Worm (Caenorhabditis elegans) whole organism, late embryonic: ENCODE results near the gene sre-13.

Experiments
- C08G9.2 ChIP-seq: sonication (generic microtip); optimal IDR thresholded peaks from 2 replicates; lab custom pipeline; 2016; ENCODE audit warnings: mild to moderate bottlenecking, missing genetic modification characterization, moderate library complexity, missing compliant biosample characterization
- F13H6.1 ChIP-seq: sonication (generic microtip); optimal IDR thresholded peaks from 2 replicates; lab custom pipeline; 2016; ENCODE audit warnings: missing genetic modification characterization, missing compliant biosample characterization
- Y22D7AL.16 ChIP-seq: sonication (generic microtip); optimal IDR thresholded peaks from 2 replicates; lab custom pipeline; 2016; ENCODE audit warnings: missing genetic modification characterization, missing compliant biosample characterization
- ceh-19 ChIP-seq: fragments of 200-800 bp; sonication (Bioruptor generic); optimal IDR thresholded peaks from 2 replicates; lab custom pipeline; 2018; ENCODE audit warnings: mild to moderate bottlenecking, missing genetic modification characterization, missing compliant biosample characterization
- ceh-6 ChIP-seq: fragments of 200-800 bp; sonication (Bioruptor generic); optimal IDR thresholded peaks from 2 replicates; lab custom pipeline; 2018; ENCODE audit warnings: mild to moderate bottlenecking, missing genetic modification characterization, missing compliant biosample characterization
- ceh-9 ChIP-seq: sonication (generic microtip); optimal IDR thresholded peaks from 2 replicates; lab custom pipeline; 2016; ENCODE audit warnings: mild to moderate bottlenecking, missing genetic modification characterization, inconsistent platforms, missing compliant biosample characterization
- che-1 ChIP-seq: sonication (generic microtip); optimal IDR thresholded peaks from 2 replicates; lab custom pipeline; 2016; ENCODE audit warnings: mild to moderate bottlenecking, missing genetic modification characterization, missing compliant biosample characterization
- dmd-4 ChIP-seq: sonication (generic microtip); optimal IDR thresholded peaks from 2 replicates; lab custom pipeline; 2016; ENCODE audit warnings: borderline replicate concordance, missing genetic modification characterization, missing compliant biosample characterization
- dve-1 ChIP-seq: sonication (generic microtip); optimal IDR thresholded peaks from 2 replicates; lab custom pipeline; 2017; ENCODE audit warnings: antibody characterized with exemption, mild to moderate bottlenecking, missing genetic modification characterization, missing compliant biosample characterization
- elt-2 ChIP-seq: sonication (generic microtip); optimal IDR thresholded peaks from 2 replicates; lab custom pipeline; 2016; ENCODE audit warnings: missing genetic modification reagents, missing genetic modification characterization, missing compliant biosample characterization
- ets-4 ChIP-seq: sonication (generic microtip); optimal IDR thresholded peaks from 2 replicates; lab custom pipeline; 2016; ENCODE audit warnings: missing genetic modification characterization, missing compliant biosample characterization
- fax-1 ChIP-seq: sonication (generic microtip); optimal IDR thresholded peaks from 2 replicates; lab custom pipeline; 2016; ENCODE audit warnings: missing genotype, missing genetic modification characterization, missing compliant biosample characterization
- fkh-6 ChIP-seq: sonication (generic microtip); optimal IDR thresholded peaks from 2 replicates; lab custom pipeline; 2016; ENCODE audit warnings: missing genetic modification characterization, missing compliant biosample characterization
- hlh-13 ChIP-seq: fragments of 200-800 bp; sonication (Bioruptor generic); optimal IDR thresholded peaks from 2 replicates; lab custom pipeline; 2018; ENCODE audit warnings: mild to moderate bottlenecking, missing genetic modification characterization, missing compliant biosample characterization
- hlh-15 ChIP-seq: sonication (generic microtip); optimal IDR thresholded peaks from 2 replicates; lab custom pipeline; 2016; ENCODE audit warnings: missing genetic modification characterization, missing compliant biosample characterization
- hlh-30 ChIP-seq: sonication (generic microtip); optimal IDR thresholded peaks from 2 replicates; lab custom pipeline; 2017; ENCODE audit warnings: antibody characterized with exemption, missing genetic modification characterization, missing compliant biosample characterization; ENCODE audit not compliant: insufficient read depth
- lin-11 ChIP-seq: fragments of 200-800 bp; sonication (Bioruptor generic); optimal IDR thresholded peaks from 2 replicates; lab custom pipeline; 2018; ENCODE audit warnings: mild to moderate bottlenecking, missing genetic modification characterization, missing compliant biosample characterization
- mec-3 ChIP-seq: sonication (generic microtip); optimal IDR thresholded peaks from 2 replicates; lab custom pipeline; 2016; ENCODE audit warnings: borderline replicate concordance, missing genetic modification characterization, missing compliant biosample characterization
- npax-4 ChIP-seq: sonication (generic microtip); optimal IDR thresholded peaks from 2 replicates; lab custom pipeline; 2016; ENCODE audit warnings: missing genetic modification characterization, missing compliant biosample characterization
- odd-2 ChIP-seq: sonication (generic microtip); optimal IDR thresholded peaks from 2 replicates; lab custom pipeline; 2017; ENCODE audit warnings: antibody characterized with exemption, mild to moderate bottlenecking, missing genetic modification characterization, missing compliant biosample characterization
- pat-9 ChIP-seq: fragments of 200-800 bp; sonication (Bioruptor generic); optimal IDR thresholded peaks from 2 replicates; lab custom pipeline; 2018; ENCODE audit warnings: mild to moderate bottlenecking, missing genetic modification characterization, moderate library complexity, missing compliant biosample characterization
- pax-1 ChIP-seq: fragments of 150-350 bp; optimal IDR thresholded peaks from 2 replicates; lab custom pipeline; 2014; ENCODE audit warnings: missing biosample characterization, missing genetic modification characterization
- pha-4 ChIP-seq: fragments of 150-350 bp; optimal IDR thresholded peaks from 2 replicates; lab custom pipeline; 2018; ENCODE audit warnings: missing biosample characterization, missing genetic modification reagents, missing genetic modification characterization
- pros-1 ChIP-seq: fragments of 150-350 bp; optimal IDR thresholded peaks from 2 replicates; lab custom pipeline; 2014; ENCODE audit warnings: missing biosample characterization, missing genetic modification reagents, missing genetic modification characterization
- ref-2 ChIP-seq: sonication (generic microtip); optimal IDR thresholded peaks from 2 replicates; lab custom pipeline; 2016; ENCODE audit warnings: missing genetic modification characterization, missing compliant biosample characterization
- sox-4 ChIP-seq: sonication (generic microtip); optimal IDR thresholded peaks from 2 replicates; lab custom pipeline; 2017; ENCODE audit warnings: mild to moderate bottlenecking, missing genetic modification characterization, inconsistent platforms, missing compliant biosample characterization
- tbx-2 ChIP-seq: sonication (generic microtip); optimal IDR thresholded peaks from 2 replicates; lab custom pipeline; 2016; ENCODE audit warnings: missing genetic modification characterization, missing compliant biosample characterization
- tbx-7 ChIP-seq: sonication (generic microtip); optimal IDR thresholded peaks from 2 replicates; lab custom pipeline; 2016; ENCODE audit warnings: missing genotype, missing genetic modification characterization, missing compliant biosample characterization
- ttx-3 ChIP-seq: sonication (generic microtip); optimal IDR thresholded peaks from 2 replicates; lab custom pipeline; 2016; ENCODE audit warnings: missing genetic modification reagents, missing genetic modification characterization, missing compliant biosample characterization
- unc-3 ChIP-seq, 2 experiments: fragments of 200-800 bp in 1 of 2; sonication (Bioruptor generic) in 1 of 2; sonication (generic microtip) in 1 of 2; conservative IDR thresholded peaks in 1 of 2; optimal IDR thresholded peaks in 1 of 2; 2 replicates each; pipeline versions ENCODE4 v1.3.6 to Lab custom; 2016 to 2022; ENCODE audit warnings: missing compliant biosample characterization in 2 of 2, missing genetic modification characterization in 2 of 2, missing genetic modification reagents in 1 of 2
- unc-42 ChIP-seq: sonication (generic microtip); optimal IDR thresholded peaks from 2 replicates; lab custom pipeline; 2016; ENCODE audit warnings: missing genotype, missing genetic modification characterization, missing compliant biosample characterization
- zip-5 ChIP-seq: sonication (generic microtip); optimal IDR thresholded peaks from 2 replicates; lab custom pipeline; 2016; ENCODE audit warnings: missing genetic modification characterization, missing compliant biosample characterization
- ztf-16 ChIP-seq: sonication (generic microtip); optimal IDR thresholded peaks from 2 replicates; lab custom pipeline; 2017; ENCODE audit warnings: missing genetic modification characterization, missing compliant biosample characterization

sre-13 gene

ce11 chrII:14626883-14627282, 9.8 kb downstream of the sre-13 start:
- no peak for TF ChIP-seq mec-3
- no peak for TF ChIP-seq zip-5
- no peak for TF ChIP-seq ttx-3 (tag; lab: Kevin White, UChicago)
- TF ChIP-seq fkh-6 (tag; lab: Kevin White, UChicago) = no peak
- TF ChIP-seq unc-42 = no peak
- TF ChIP-seq ceh-6 (GFP tag; lab: Kevin White, UChicago) = no peak
- TF ChIP-seq unc-3 (GFP tag; conservative IDR thresholded peaks at IDR 0.05; lab: Robert Waterston, UW) = no peak
- TF ChIP-seq unc-3 (tag; optimal IDR thresholded peaks at IDR 0.05; lab: Kevin White, UChicago) = no peak

- no peak for TF ChIP-seq ets-4 (tag; lab: Kevin White, UChicago)
- TF ChIP-seq Y22D7AL.16 (tag; lab: Kevin White, UChicago) = no peak
- TF ChIP-seq C08G9.2 (tag; lab: Kevin White, UChicago) = no peak
- no peak for TF ChIP-seq lin-11 (tag; lab: Kevin White, UChicago)
- no peak for TF ChIP-seq hlh-13
- TF ChIP-seq hlh-30 = no peak
- no peak for TF ChIP-seq ceh-9 (tag; lab: Kevin White, UChicago)
- no peak for TF ChIP-seq tbx-7 (tag; lab: Kevin White, UChicago)
- TF ChIP-seq pros-1 (tag; lab: Kevin White, UChicago) = no peak
- TF ChIP-seq pat-9 (tag; lab: Kevin White, UChicago) = no peak
- TF ChIP-seq pha-4 (tag; lab: Kevin White, UChicago) = no peak
- TF ChIP-seq unc-3 (GFP tag; conservative IDR thresholded peaks at IDR 0.05; lab: Robert Waterston, UW) = no peak
- no peak for TF ChIP-seq unc-3 (tag; optimal IDR thresholded peaks at IDR 0.05; lab: Kevin White, UChicago)
- TF ChIP-seq pax-1 = no peak
- no peak for TF ChIP-seq tbx-2
- no peak for TF ChIP-seq che-1 (tag; lab: Kevin White, UChicago)
- TF ChIP-seq ceh-19 (GFP tag; lab: Kevin White, UChicago) = no peak
- TF ChIP-seq F13H6.1 = no peak
- no peak for TF ChIP-seq sox-4
Measured at ce11 chrII:14622758-14623157, 13.9 kb downstream of the sre-13 start, which contains the start of gene mltn-10. mltn-10 (plus strand) TSS chrII:14623058.

- no peak for TF ChIP-seq ztf-16 (tag; lab: Kevin White, UChicago)
- no peak for TF ChIP-seq Y22D7AL.16 (tag; lab: Kevin White, UChicago)
- TF ChIP-seq fax-1 (tag; lab: Kevin White, UChicago) = no peak
- no peak for TF ChIP-seq ref-2 (tag; lab: Kevin White, UChicago)
- no peak for TF ChIP-seq zip-5
- TF ChIP-seq C08G9.2 (tag; lab: Kevin White, UChicago) = no peak
- TF ChIP-seq dmd-4 (tag; lab: Kevin White, UChicago) = no peak
- no peak for TF ChIP-seq npax-4 (tag; lab: Kevin White, UChicago)
- TF ChIP-seq pax-1 = no peak
Measured at ce11 chrII:14620730-14621129, 15.9 kb downstream of the sre-13 start.

- peak; percentile 33 for TF ChIP-seq elt-2 (tag; lab: Kevin White, UChicago)
- no peak for TF ChIP-seq tbx-2
- no peak for TF ChIP-seq odd-2 (tag; lab: Kevin White, UChicago)
- TF ChIP-seq dve-1 = no peak
- TF ChIP-seq ztf-16 (tag; lab: Kevin White, UChicago) = no peak
- no peak for TF ChIP-seq ttx-3 (tag; lab: Kevin White, UChicago)
Measured at ce11 chrII:14619806-14620205, 16.8 kb downstream of the sre-13 start.

DNA sequence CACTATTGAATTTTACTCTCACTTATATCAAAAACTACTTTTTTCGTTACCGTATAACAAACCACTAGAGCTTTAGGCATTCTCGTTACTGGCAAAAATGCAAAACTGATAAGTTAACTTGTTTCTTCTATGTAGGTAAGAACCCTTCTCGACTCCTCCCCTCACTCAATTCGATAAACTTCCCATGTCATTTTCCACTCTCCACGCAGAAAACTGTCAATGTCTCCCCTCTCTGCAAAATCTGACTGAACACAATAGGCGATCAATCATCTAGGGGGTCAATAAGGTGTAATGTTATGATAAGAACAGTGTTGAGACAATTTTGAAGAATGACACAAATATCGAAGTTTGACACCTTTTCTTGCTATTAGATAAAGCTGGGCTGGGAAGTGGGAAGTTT, 17.9 kb downstream of the sre-13 start:
- TF ChIP-seq hlh-15 (tag; lab: Kevin White, UChicago) = no peak
- TF ChIP-seq fkh-6 (tag; lab: Kevin White, UChicago) = no peak
- TF ChIP-seq ceh-19 (GFP tag; lab: Kevin White, UChicago) = no peak
